Worm (Caenorhabditis elegans) whole organism, young adult: ENCODE data around the gene F18F11.4.
A peak's percentile ranks its signal among the peaks of the same experiment; 100 is the strongest.

Experiments
- B0261.1 ChIP-seq: sonication (generic microtip); optimal IDR thresholded peaks from 2 replicates; lab custom pipeline; 2016; ENCODE audit warnings: mild to moderate bottlenecking, missing genetic modification characterization, moderate library complexity, missing compliant biosample characterization
- B0336.3 ChIP-seq: fragments of 200-800 bp; sonication (Bioruptor generic); IDR thresholded peaks from 2 replicates; pipeline ENCODE4 v1.3.6; 2022; ENCODE audit warnings: missing genetic modification characterization, missing compliant biosample characterization
- D2030.7 ChIP-seq: fragments of 200-800 bp; sonication (Bioruptor generic); IDR thresholded peaks from 2 replicates; pipeline ENCODE4 v1.3.6; 2022; ENCODE audit warnings: missing genetic modification reagents, missing genetic modification characterization, missing compliant biosample characterization
- F33H1.4 ChIP-seq: fragments of 200-800 bp; sonication (Bioruptor generic); IDR thresholded peaks from 2 replicates; pipeline ENCODE4 v1.3.6; 2022; ENCODE audit warnings: missing genetic modification reagents, missing genetic modification characterization, missing compliant biosample characterization
- F39B2.1 ChIP-seq: fragments of 200-800 bp; sonication (Bioruptor generic); IDR thresholded peaks from 2 replicates; pipeline ENCODE4 v1.3.6; 2022; ENCODE audit warnings: missing genetic modification reagents, missing genetic modification characterization, missing compliant biosample characterization
- F49E8.2 ChIP-seq: sonication (generic microtip); optimal IDR thresholded peaks from 3 replicates; lab custom pipeline; 2017; ENCODE audit warnings: missing genetic modification characterization, mild to moderate bottlenecking, missing compliant biosample characterization, antibody characterized with exemption, moderate library complexity; ENCODE audit not compliant: insufficient read depth
- T07F8.4 ChIP-seq: sonication (generic microtip); optimal IDR thresholded peaks from 2 replicates; lab custom pipeline; 2016; ENCODE audit warnings: mild to moderate bottlenecking, missing genetic modification characterization, moderate library complexity, missing compliant biosample characterization
- T26A5.8 ChIP-seq: sonication (generic microtip); optimal IDR thresholded peaks from 2 replicates; lab custom pipeline; 2016; ENCODE audit warnings: missing genetic modification characterization, missing compliant biosample characterization
- Y67H2A.10 ChIP-seq: fragments of 200-800 bp; sonication (Bioruptor generic); conservative IDR thresholded peaks from 2 replicates; pipeline ENCODE4 v1.3.6; 2022; ENCODE audit warnings: missing genetic modification reagents, missing genetic modification characterization, missing compliant biosample characterization
- akir-1 ChIP-seq: fragments of 200-800 bp; sonication (Bioruptor generic); optimal IDR thresholded peaks from 2 replicates; lab custom pipeline; 2018; ENCODE audit warnings: mild to moderate bottlenecking, missing genetic modification characterization, moderate library complexity, missing compliant biosample characterization
- atf-7 ChIP-seq: sonication (generic microtip); optimal IDR thresholded peaks from 2 replicates; lab custom pipeline; 2017; ENCODE audit warnings: mild to moderate bottlenecking, missing genetic modification characterization, missing compliant biosample characterization
- cebp-1 ChIP-seq, 2 experiments: fragments of 200-800 bp in 1 of 2; sonication (Bioruptor generic) in 1 of 2; sonication (generic microtip) in 1 of 2; IDR thresholded peaks in 1 of 2; optimal IDR thresholded peaks in 1 of 2; 2 replicates each; pipeline versions ENCODE4 v1.3.6 to Lab custom; 2017 to 2022; ENCODE audit warnings: missing compliant biosample characterization in 2 of 2, missing genetic modification characterization in 2 of 2, mild to moderate bottlenecking in 1 of 2, missing genetic modification reagents in 1 of 2, moderate library complexity in 1 of 2
- ceh-100 ChIP-seq: fragments of 200-800 bp; sonication (Bioruptor generic); IDR thresholded peaks from 2 replicates; pipeline ENCODE4 v1.3.6; 2022; ENCODE audit warnings: missing genetic modification reagents, missing genetic modification characterization, missing compliant biosample characterization
- ceh-40 ChIP-seq: fragments of 200-800 bp; sonication (Bioruptor generic); IDR thresholded peaks from 2 replicates; pipeline ENCODE4 v1.3.6; 2022; ENCODE audit warnings: missing genetic modification characterization, missing compliant biosample characterization
- chd-7 ChIP-seq: sonication (generic microtip); optimal IDR thresholded peaks from 2 replicates; lab custom pipeline; 2016; ENCODE audit warnings: mild to moderate bottlenecking, missing genetic modification characterization, moderate library complexity, missing compliant biosample characterization
- dpff-1 ChIP-seq: sonication (generic microtip); optimal IDR thresholded peaks from 2 replicates; lab custom pipeline; 2017; ENCODE audit warnings: mild to moderate bottlenecking, missing genetic modification characterization, missing compliant biosample characterization
- him-1 ChIP-seq: sonication (generic microtip); optimal IDR thresholded peaks from 2 replicates; lab custom pipeline; 2016; ENCODE audit warnings: missing genotype, missing genetic modification reagents, missing genetic modification characterization, missing compliant biosample characterization
- hlh-12 ChIP-seq: sonication (generic microtip); optimal IDR thresholded peaks from 2 replicates; lab custom pipeline; 2016; ENCODE audit warnings: missing genetic modification characterization, missing compliant biosample characterization
- hlh-26 ChIP-seq: fragments of 200-800 bp; sonication (Bioruptor generic); conservative IDR thresholded peaks from 2 replicates; pipeline ENCODE4 v1.3.6; 2022; ENCODE audit warnings: missing genetic modification reagents, missing genetic modification characterization, missing compliant biosample characterization
- hsf-1 ChIP-seq: fragments of 200-800 bp; sonication (Bioruptor generic); IDR thresholded peaks from 2 replicates; pipeline ENCODE4 v1.3.6; 2022; ENCODE audit warnings: missing genetic modification reagents, missing genetic modification characterization, missing compliant biosample characterization
- let-526 ChIP-seq: fragments of 200-800 bp; sonication (Bioruptor generic); IDR thresholded peaks from 2 replicates; pipeline ENCODE4 v1.3.6; 2022; ENCODE audit warnings: missing genetic modification reagents, missing genetic modification characterization, missing compliant biosample characterization
- let-607 ChIP-seq, 2 experiments: fragments of 200-800 bp in 1 of 2; sonication (Bioruptor generic) in 1 of 2; sonication (generic microtip) in 1 of 2; optimal IDR thresholded peaks; 2 replicates each; lab custom pipeline; 2016 to 2018; ENCODE audit warnings: mild to moderate bottlenecking in 2 of 2, missing compliant biosample characterization in 2 of 2, missing genetic modification characterization in 2 of 2, moderate library complexity in 2 of 2, missing genotype in 1 of 2
- lin-26 ChIP-seq: fragments of 200-800 bp; sonication (Bioruptor generic); IDR thresholded peaks from 2 replicates; pipeline ENCODE4 v1.3.6; 2022; ENCODE audit warnings: missing genetic modification reagents, missing genetic modification characterization, missing compliant biosample characterization
- lin-40 ChIP-seq: sonication (generic microtip); optimal IDR thresholded peaks from 2 replicates; lab custom pipeline; 2016; ENCODE audit warnings: missing genetic modification characterization, mild to moderate bottlenecking, missing compliant biosample characterization, missing genotype, missing genetic modification reagents
- lir-1 ChIP-seq: fragments of 200-800 bp; sonication (Bioruptor generic); conservative IDR thresholded peaks from 2 replicates; pipeline ENCODE4 v1.3.6; 2022; ENCODE audit warnings: missing genetic modification reagents, missing genetic modification characterization, missing compliant biosample characterization
- lsl-1 ChIP-seq: fragments of 200-800 bp; sonication (Bioruptor generic); optimal IDR thresholded peaks from 2 replicates; lab custom pipeline; 2018; ENCODE audit warnings: mild to moderate bottlenecking, missing genetic modification characterization, moderate library complexity, missing compliant biosample characterization
- madf-10 ChIP-seq: sonication (generic microtip); optimal IDR thresholded peaks from 2 replicates; lab custom pipeline; 2016; ENCODE audit warnings: mild to moderate bottlenecking, missing genetic modification characterization, missing compliant biosample characterization
- nhr-120 ChIP-seq: fragments of 200-800 bp; sonication (Bioruptor generic); IDR thresholded peaks from 2 replicates; pipeline ENCODE4 v1.3.6; 2022; ENCODE audit warnings: missing genetic modification characterization, missing compliant biosample characterization
- nhr-80 ChIP-seq: sonication (generic microtip); optimal IDR thresholded peaks from 2 replicates; lab custom pipeline; 2016; ENCODE audit warnings: missing genetic modification characterization, missing compliant biosample characterization
- nhr-90 ChIP-seq: sonication (generic microtip); optimal IDR thresholded peaks from 2 replicates; lab custom pipeline; 2016; ENCODE audit warnings: missing genotype, mild to moderate bottlenecking, missing genetic modification characterization, missing compliant biosample characterization
- pha-4 ChIP-seq: fragments of 150-350 bp; sonication (generic microtip); optimal IDR thresholded peaks from 2 replicates; lab custom pipeline; 2014; ENCODE audit warnings: missing biosample characterization, missing genetic modification reagents, missing genetic modification characterization
- repo-1 ChIP-seq: sonication (generic microtip); optimal IDR thresholded peaks from 2 replicates; lab custom pipeline; 2017; ENCODE audit warnings: mild to moderate bottlenecking, missing genetic modification characterization, missing compliant biosample characterization
- sptf-2 ChIP-seq: fragments of 200-800 bp; sonication (Bioruptor generic); optimal IDR thresholded peaks from 2 replicates; lab custom pipeline; 2018; ENCODE audit warnings: mild to moderate bottlenecking, missing genetic modification characterization, missing compliant biosample characterization
- unc-130 ChIP-seq: sonication (generic microtip); optimal IDR thresholded peaks from 2 replicates; lab custom pipeline; 2016; ENCODE audit warnings: missing genetic modification reagents, missing genetic modification characterization, missing compliant biosample characterization
- unc-62 ChIP-seq: fragments of 150-350 bp; optimal IDR thresholded peaks from 2 replicates; lab custom pipeline; 2014; ENCODE audit warnings: missing biosample characterization, missing genetic modification reagents, missing genetic modification characterization
- xnd-1 ChIP-seq: sonication (generic microtip); optimal IDR thresholded peaks from 2 replicates; lab custom pipeline; 2016; ENCODE audit warnings: missing genotype, missing genetic modification reagents, missing genetic modification characterization, missing compliant biosample characterization
- ztf-22 ChIP-seq: fragments of 200-800 bp; sonication (Bioruptor generic); optimal IDR thresholded peaks from 2 replicates; lab custom pipeline; 2018; ENCODE audit warnings: mild to moderate bottlenecking, missing genetic modification characterization, moderate library complexity, missing compliant biosample characterization

The F18F11.4 gene

ce11 chrIV:296849-297248 lies 33.8 kb upstream of the F18F11.4 start:
- TF ChIP-seq sptf-2 (GFP tag; lab: Kevin White, UChicago), result no peak
- no peak for TF ChIP-seq unc-130 (GFP tag; lab: Kevin White, UChicago)
- TF ChIP-seq atf-7 (tag; lab: Kevin White, UChicago), result peak; percentile 70
- TF ChIP-seq let-607 (tag; optimal IDR thresholded peaks at IDR 0.05; lab: Kevin White, UChicago), result peak in 1 of 2 experiments; percentile 35
- no peak for TF ChIP-seq ceh-40 (GFP tag; lab: Robert Waterston, UW)
- no peak for TF ChIP-seq dpff-1 (tag; lab: Kevin White, UChicago)
- TF ChIP-seq nhr-80 (tag; lab: Kevin White, UChicago), result peak; percentile 81
- no peak for TF ChIP-seq lin-26 (GFP tag; lab: Robert Waterston, UW)
- no peak for TF ChIP-seq hlh-12 (tag; lab: Kevin White, UChicago)
- no peak for TF ChIP-seq lir-1
- peak; percentile 27 for TF ChIP-seq chd-7 (tag; lab: Kevin White, UChicago)
- TF ChIP-seq lin-40, result peak; percentile 2
- no peak for TF ChIP-seq madf-10 (tag; lab: Kevin White, UChicago)
- TF ChIP-seq F49E8.2 (tag; lab: Kevin White, UChicago), result no peak
- TF ChIP-seq hsf-1 (GFP tag; lab: Robert Waterston, UW), result no peak
- TF ChIP-seq unc-62 (GFP tag; lab: Kevin White, UChicago), result peak; percentile 18
- TF ChIP-seq B0336.3 (GFP tag; lab: Robert Waterston, UW), result 0 out of 2 replicates have a peak, but pooled peaks have one; percentile 21
- TF ChIP-seq lsl-1, result no peak
- TF ChIP-seq akir-1 (GFP tag; lab: Kevin White, UChicago), result no peak
- no peak for TF ChIP-seq let-526 (GFP tag; lab: Robert Waterston, UW)
- TF ChIP-seq ztf-22 (GFP tag; lab: Kevin White, UChicago), result peak; percentile 41
- no peak for TF ChIP-seq cebp-1 (GFP tag; IDR thresholded peaks at IDR 0.05; lab: Robert Waterston, UW)
- peak; percentile 37 for TF ChIP-seq cebp-1 (tag; optimal IDR thresholded peaks at IDR 0.05; lab: Kevin White, UChicago)
- TF ChIP-seq pha-4 (tag; lab: Kevin White, UChicago), result no peak
- no peak for TF ChIP-seq xnd-1

ce11 chrIV:298204-298603 lies 32.4 kb upstream of the F18F11.4 start, which contains the start of gene pnp-1:
Gene pnp-1 (minus strand): TSS chrIV:298304.
- no peak for TF ChIP-seq Y67H2A.10
- no peak for TF ChIP-seq lir-1
- no peak for TF ChIP-seq unc-62 (GFP tag; lab: Kevin White, UChicago)
- TF ChIP-seq nhr-90 (tag; lab: Kevin White, UChicago), result no peak
- no peak for TF ChIP-seq nhr-120 (GFP tag; lab: Robert Waterston, UW)
- TF ChIP-seq B0261.1 (tag; lab: Kevin White, UChicago), result no peak
- TF ChIP-seq hlh-26, result no peak
- no peak for TF ChIP-seq lsl-1
- TF ChIP-seq F33H1.4 (GFP tag; lab: Robert Waterston, UW), result no peak
- no peak for TF ChIP-seq chd-7 (tag; lab: Kevin White, UChicago)
- TF ChIP-seq F39B2.1 (GFP tag; lab: Robert Waterston, UW), result no peak
- no peak for TF ChIP-seq ztf-22 (GFP tag; lab: Kevin White, UChicago)
- TF ChIP-seq T26A5.8, result no peak
- no peak for TF ChIP-seq him-1 (tag; lab: Kevin White, UChicago)
- TF ChIP-seq lin-40, result no peak
- TF ChIP-seq T07F8.4 (tag; lab: Kevin White, UChicago), result no peak
- TF ChIP-seq D2030.7 (GFP tag; lab: Robert Waterston, UW), result no peak
- TF ChIP-seq F49E8.2 (tag; lab: Kevin White, UChicago), result no peak
- TF ChIP-seq ceh-100 (GFP tag; lab: Robert Waterston, UW), result no peak
- no peak for TF ChIP-seq repo-1 (tag; lab: Kevin White, UChicago)
